Worm (Caenorhabditis elegans): ENCODE data around the gene aqp-12.

- TF ChIP-seq bed-3 (GFP tag; optimal IDR thresholded peaks at IDR 0.05) (no peak), snpc-4 (tag; optimal IDR thresholded peaks at IDR 0.05) (no peak), nhr-28 (tag; optimal IDR thresholded peaks at IDR 0.05) (no peak), mep-1 (tag; optimal IDR thresholded peaks at IDR 0.05) (no peak), blmp-1 (tag; optimal IDR thresholded peaks at IDR 0.05) (no peak), elt-3 (tag; optimal IDR thresholded peaks at IDR 0.05) (no peak), nhr-2 (tag; optimal IDR thresholded peaks at IDR 0.05) (no peak), ceh-43 (GFP tag; optimal IDR thresholded peaks at IDR 0.05) (no peak), ceh-39 (tag; optimal IDR thresholded peaks at IDR 0.05) (no peak), lin-13 (tag; optimal IDR thresholded peaks at IDR 0.05) (no peak), nhr-237 (tag; optimal IDR thresholded peaks at IDR 0.05) (no peak)
Observed at ce11 chrII:12208741-12209140, 5.7 kb downstream of the aqp-12 start.
